Fruit fly (Drosophila melanogaster) whole organism, embryonic: ENCODE measurements around the gene ATPsyngamma.

Experiments used
- CG10147 ChIP-seq: fragments of 200-800 bp; sonication (Bioruptor generic); optimal IDR thresholded peaks from 2 replicates; lab custom pipeline; 2019; ENCODE audit warnings: missing biosample characterization, mild to moderate bottlenecking, missing genetic modification characterization, moderate library complexity
- CG11247 ChIP-seq: fragments of 200-800 bp; sonication (Bioruptor generic); IDR thresholded peaks from 2 replicates; pipeline ENCODE4 v1.3.6; 2022; ENCODE audit warnings: missing biosample characterization, missing genetic modification characterization
- CG11456 ChIP-seq: fragments of 200-800 bp; sonication (Bioruptor generic); IDR thresholded peaks from 3 replicates; pipeline ENCODE4 v1.3.6; 2022; ENCODE audit warnings: missing biosample characterization, missing genetic modification characterization
- CG12071 ChIP-seq: fragments of 200-800 bp; sonication (Bioruptor generic); optimal IDR thresholded peaks from 3 replicates; lab custom pipeline; 2018; ENCODE audit warnings: missing biosample characterization, mild to moderate bottlenecking, missing genetic modification characterization
- CG13287 ChIP-seq: fragments of 200-800 bp; sonication (Bioruptor generic); IDR thresholded peaks from 2 replicates; pipeline ENCODE4 v1.3.6; 2022; ENCODE audit warnings: missing biosample characterization, missing genetic modification characterization; ENCODE audit not compliant: partially characterized antibody
- CG14667 ChIP-seq: fragments of 200-800 bp; sonication (Bioruptor generic); IDR thresholded peaks from 2 replicates; pipeline ENCODE4 v1.3.6; 2022; ENCODE audit warnings: missing biosample characterization, missing genetic modification characterization
- CG15011 ChIP-seq: fragments of 200-800 bp; sonication (Bioruptor generic); optimal IDR thresholded peaks from 3 replicates; lab custom pipeline; 2018; ENCODE audit warnings: missing biosample characterization, mild to moderate bottlenecking, missing genetic modification characterization
- CG15514 ChIP-seq: fragments of 200-800 bp; sonication (Bioruptor generic); optimal IDR thresholded peaks from 3 replicates; lab custom pipeline; 2017; ENCODE audit warnings: missing biosample characterization, missing genetic modification characterization, mild to moderate bottlenecking, moderate library complexity, missing genetic modification reagents
- CG17328 ChIP-seq: fragments of 200-800 bp; sonication (Bioruptor generic); IDR thresholded peaks from 2 replicates; pipeline ENCODE4 v1.3.6; 2022; ENCODE audit warnings: missing biosample characterization, missing genetic modification characterization
- CG17385 ChIP-seq: fragments of 200-800 bp; sonication (Bioruptor generic); optimal IDR thresholded peaks from 3 replicates; lab custom pipeline; 2018; ENCODE audit warnings: missing biosample characterization, mild to moderate bottlenecking, missing genetic modification characterization
- CG18262 ChIP-seq: fragments of 200-800 bp; optimal IDR thresholded peaks from 3 replicates; lab custom pipeline; 2019; ENCODE audit warnings: missing biosample characterization, mild to moderate bottlenecking, missing genetic modification characterization, moderate library complexity
- CG2678 ChIP-seq: fragments of 200-800 bp; sonication (Bioruptor generic); optimal IDR thresholded peaks from 3 replicates; lab custom pipeline; 2019; ENCODE audit warnings: missing biosample characterization, mild to moderate bottlenecking, missing genetic modification characterization, moderate library complexity
- CG3065 ChIP-seq: fragments of 200-800 bp; sonication (Bioruptor generic); optimal IDR thresholded peaks from 2 replicates; lab custom pipeline; 2016; ENCODE audit warnings: missing biosample characterization, missing genetic modification characterization
- CG34224 ChIP-seq: fragments of 200-800 bp; sonication (Bioruptor generic); IDR thresholded peaks from 3 replicates; pipeline ENCODE4 v1.3.6; 2022; ENCODE audit warnings: missing biosample characterization, missing genetic modification characterization; ENCODE audit not compliant: partially characterized antibody
- CG4617 ChIP-seq: fragments of 200-800 bp; sonication (Bioruptor generic); optimal IDR thresholded peaks from 3 replicates; lab custom pipeline; 2016; ENCODE audit warnings: missing biosample characterization, missing genetic modification characterization, borderline replicate concordance
- CG4707 ChIP-seq: fragments of 200-800 bp; sonication (Bioruptor generic); optimal IDR thresholded peaks from 2 replicates; lab custom pipeline; 2018; ENCODE audit warnings: missing biosample characterization, mild to moderate bottlenecking, missing genetic modification characterization, moderate library complexity
- CG6272 ChIP-seq: fragments of 200-800 bp; sonication (Bioruptor generic); IDR thresholded peaks from 2 replicates; pipeline ENCODE4 v1.3.6; 2022; ENCODE audit warnings: missing biosample characterization, missing genetic modification characterization
- CG6791 ChIP-seq: fragments of 200-800 bp; sonication (Bioruptor generic); IDR thresholded peaks from 3 replicates; pipeline ENCODE4 v1.3.6; 2022; ENCODE audit warnings: missing biosample characterization, missing genetic modification characterization; ENCODE audit not compliant: partially characterized antibody
- CG8944 ChIP-seq: fragments of 200-800 bp; sonication (Bioruptor generic); optimal IDR thresholded peaks from 3 replicates; lab custom pipeline; 2016; ENCODE audit warnings: missing biosample characterization, missing genetic modification characterization
- CG9609 ChIP-seq: fragments of 200-800 bp; sonication (Bioruptor generic); optimal IDR thresholded peaks from 3 replicates; lab custom pipeline; 2016; ENCODE audit warnings: missing biosample characterization, missing genetic modification characterization
- CG9727 ChIP-seq: fragments of 200-800 bp; sonication (Bioruptor generic); optimal IDR thresholded peaks from 3 replicates; lab custom pipeline; 2017; ENCODE audit warnings: missing biosample characterization, mild to moderate bottlenecking, missing genetic modification characterization
- CHES-1-like ChIP-seq: fragments of 200-800 bp; sonication (Bioruptor generic); optimal IDR thresholded peaks from 2 replicates; lab custom pipeline; 2016; ENCODE audit warnings: missing biosample characterization, missing genetic modification characterization
- Dip2 ChIP-seq: fragments of 200-800 bp; sonication (Bioruptor generic); IDR thresholded peaks from 2 replicates; pipeline ENCODE4 v1.3.6; 2022; ENCODE audit warnings: missing biosample characterization, missing genetic modification characterization
- Doc3 ChIP-seq: fragments of 200-800 bp; sonication (Bioruptor generic); IDR thresholded peaks from 3 replicates; pipeline ENCODE4 v1.3.6; 2022; ENCODE audit warnings: missing biosample characterization, missing genetic modification characterization; ENCODE audit not compliant: partially characterized antibody
- Eip74EF ChIP-seq, 2 experiments: fragments of 200-800 bp in 1 of 2; fragments of >200 bp in 1 of 2; sonication (Bioruptor generic) in 1 of 2; optimal IDR thresholded peaks; 2 replicates each; lab custom pipeline; 2017 to 2019; ENCODE audit warnings: missing biosample characterization in 2 of 2, missing genetic modification characterization in 2 of 2, mild to moderate bottlenecking in 1 of 2, moderate library complexity in 1 of 2
- Ets97D ChIP-seq: fragments of 200-800 bp; sonication (Bioruptor generic); optimal IDR thresholded peaks from 3 replicates; lab custom pipeline; 2016; ENCODE audit warnings: missing biosample characterization, missing genetic modification characterization
- Lhr ChIP-seq: fragments of 200-800 bp; sonication (Bioruptor generic); optimal IDR thresholded peaks from 3 replicates; lab custom pipeline; 2017; ENCODE audit warnings: mild to moderate bottlenecking, missing biosample characterization, missing genetic modification reagents, missing genetic modification characterization
- MESR4 ChIP-seq: fragments of 200-800 bp; sonication (Bioruptor generic); optimal IDR thresholded peaks from 2 replicates; lab custom pipeline; 2018; ENCODE audit warnings: missing biosample characterization, mild to moderate bottlenecking, missing genetic modification characterization, moderate library complexity
- Spps ChIP-seq: fragments of 200-800 bp; sonication (Bioruptor generic); optimal IDR thresholded peaks from 2 replicates; lab custom pipeline; 2018; ENCODE audit warnings: missing biosample characterization, mild to moderate bottlenecking, missing genetic modification characterization
- Sry-β ChIP-seq: fragments of 200-800 bp; sonication (Bioruptor generic); optimal IDR thresholded peaks from 2 replicates; lab custom pipeline; 2018; ENCODE audit warnings: missing biosample characterization, mild to moderate bottlenecking, missing genetic modification characterization, moderate library complexity
- TFAM ChIP-seq: fragments of 200-800 bp; sonication (Bioruptor generic); optimal IDR thresholded peaks from 2 replicates; lab custom pipeline; 2017; ENCODE audit warnings: missing biosample characterization, missing genetic modification characterization, inconsistent platforms
- al ChIP-seq: fragments of 200-800 bp; sonication (Bioruptor generic); IDR thresholded peaks from 2 replicates; pipeline ENCODE4 v1.3.6; 2022; ENCODE audit warnings: missing biosample characterization, missing genetic modification characterization
- caup ChIP-seq: fragments of 200-800 bp; sonication (Bioruptor generic); optimal IDR thresholded peaks from 3 replicates; lab custom pipeline; 2017; ENCODE audit warnings: missing biosample characterization, mild to moderate bottlenecking, missing genetic modification characterization, moderate library complexity; ENCODE audit not compliant: severe bottlenecking
- corto ChIP-seq: fragments of 200-800 bp; sonication (Bioruptor generic); optimal IDR thresholded peaks from 2 replicates; lab custom pipeline; 2016; ENCODE audit warnings: missing biosample characterization, mild to moderate bottlenecking, missing genetic modification characterization, moderate library complexity
- crol ChIP-seq: fragments of 200-800 bp; sonication (Bioruptor generic); IDR thresholded peaks from 2 replicates; pipeline ENCODE4 v1.3.6; 2022; ENCODE audit warnings: missing biosample characterization, missing genetic modification characterization
- dpn ChIP-seq, 2 experiments: fragments of 200-800 bp; sonication (Bioruptor generic); optimal IDR thresholded peaks; 3 replicates each; lab custom pipeline; 2016; ENCODE audit warnings: missing biosample characterization in 2 of 2, missing genetic modification characterization in 2 of 2
- en ChIP-seq: fragments of 200-800 bp; sonication (Bioruptor generic); optimal IDR thresholded peaks from 2 replicates; lab custom pipeline; 2016; ENCODE audit warnings: missing biosample characterization, missing genetic modification characterization
- eve ChIP-seq, 2 experiments: fragments of >200 bp; optimal IDR thresholded peaks; 2 replicates each; lab custom pipeline; 2017; ENCODE audit warnings: missing biosample characterization in 2 of 2, missing genetic modification characterization in 2 of 2
- gsb-n ChIP-seq: fragments of 200-800 bp; sonication (Bioruptor generic); optimal IDR thresholded peaks from 3 replicates; lab custom pipeline; 2018; ENCODE audit warnings: missing biosample characterization, mild to moderate bottlenecking, missing genetic modification characterization
- ken ChIP-seq: fragments of 200-800 bp; sonication (Bioruptor generic); IDR thresholded peaks from 3 replicates; pipeline ENCODE4 v1.3.6; 2022; ENCODE audit warnings: missing biosample characterization, missing genetic modification characterization
- klu ChIP-seq: fragments of 200-800 bp; sonication (Bioruptor generic); IDR thresholded peaks from 2 replicates; pipeline ENCODE4 v1.3.6; 2022; ENCODE audit warnings: missing biosample characterization, missing genetic modification characterization
- ranshi ChIP-seq: fragments of 200-800 bp; sonication (Bioruptor generic); IDR thresholded peaks from 2 replicates; pipeline ENCODE4 v1.3.6; 2022; ENCODE audit warnings: missing biosample characterization, missing genetic modification characterization
- sc ChIP-seq, 3 experiments: fragments of >200 bp in 2 of 3; fragments of 200-800 bp in 1 of 3; sonication (Bioruptor generic) in 1 of 3; optimal IDR thresholded peaks; 2 replicates in 2 of 3; 3 replicates in 1 of 3; lab custom pipeline; 2017; ENCODE audit warnings: mild to moderate bottlenecking in 1 of 3, missing biosample characterization in 1 of 3, missing genetic modification characterization in 1 of 3, missing genetic modification reagents in 1 of 3
- seq ChIP-seq: fragments of 200-800 bp; sonication (Bioruptor generic); IDR thresholded peaks from 2 replicates; pipeline ENCODE4 v1.3.6; 2022; ENCODE audit warnings: missing biosample characterization, missing genetic modification characterization
- trem ChIP-seq: fragments of 200-800 bp; optimal IDR thresholded peaks from 3 replicates; lab custom pipeline; 2019; ENCODE audit warnings: missing biosample characterization, mild to moderate bottlenecking, missing genetic modification characterization, moderate library complexity
- tx ChIP-seq: fragments of 200-800 bp; sonication (Bioruptor generic); optimal IDR thresholded peaks from 2 replicates; lab custom pipeline; 2016; ENCODE audit warnings: missing biosample characterization, missing genetic modification characterization
- unpg ChIP-seq: fragments of 200-800 bp; sonication (Bioruptor generic); optimal IDR thresholded peaks from 3 replicates; lab custom pipeline; 2018; ENCODE audit warnings: missing biosample characterization, mild to moderate bottlenecking, missing genetic modification characterization, moderate library complexity
- vnd ChIP-seq: fragments of 200-800 bp; sonication (Bioruptor generic); IDR thresholded peaks from 3 replicates; pipeline ENCODE4 v1.3.6; 2022; ENCODE audit warnings: missing biosample characterization, missing genetic modification characterization; ENCODE audit not compliant: partially characterized antibody
- zen2 ChIP-seq: fragments of 200-800 bp; sonication (Bioruptor generic); IDR thresholded peaks from 3 replicates; pipeline ENCODE4 v1.3.6; 2022; ENCODE audit warnings: missing biosample characterization, missing genetic modification characterization; ENCODE audit not compliant: partially characterized antibody

ATPsyngamma gene

dm6 chr3R:29723048-29723656, 25.8 kb downstream of the ATPsyngamma start, which contains the start of gene Pcd (continued):
- TF ChIP-seq unpg, result no peak
- TF ChIP-seq CG2678 (tag; lab: Kevin White, UChicago), result no peak
- TF ChIP-seq trem (tag; lab: Kevin White, UChicago), result peak; percentile 99
- TF ChIP-seq ken (GFP tag; lab: Robert Waterston, UW), result no peak
- TF ChIP-seq Ets97D, result no peak
- TF ChIP-seq crol (GFP tag; lab: Robert Waterston, UW), result peak; percentile 91
- no peak for TF ChIP-seq zen2 (GFP tag; lab: Robert Waterston, UW)
- peak; percentile 77 for TF ChIP-seq CG15514 (GFP tag; lab: Kevin White, UChicago)
- TF ChIP-seq CG13287 (GFP tag; lab: Robert Waterston, UW), result peak; percentile 64
- TF ChIP-seq en (GFP tag; lab: Kevin White, UChicago), result no peak
- TF ChIP-seq tx (GFP tag; lab: Kevin White, UChicago), result no peak
- no peak for TF ChIP-seq TFAM (GFP tag; lab: Kevin White, UChicago)
- TF ChIP-seq al, result no peak
- TF ChIP-seq CG4617, result peak; percentile 5
- no peak for TF ChIP-seq Dip2 (GFP tag; lab: Robert Waterston, UW)
- TF ChIP-seq seq (GFP tag; lab: Robert Waterston, UW), result no peak
- TF ChIP-seq CG6791 (GFP tag; lab: Robert Waterston, UW), result no peak
- peak; percentile 49; the same call in 1 of the 3 replicates for TF ChIP-seq CG34224
- no peak for TF ChIP-seq Spps (tag; lab: Kevin White, UChicago)
- no peak for TF ChIP-seq eve (GFP tag; optimal IDR thresholded peaks at IDR 0.05; lab: Kevin White, UChicago)
- no peak for TF ChIP-seq CG12071 (GFP tag; lab: Kevin White, UChicago)
- no peak for TF ChIP-seq CG15011 (GFP tag; lab: Kevin White, UChicago)
- no peak for TF ChIP-seq CG9609 (GFP tag; lab: Kevin White, UChicago)
- TF ChIP-seq corto (GFP tag; lab: Kevin White, UChicago), result no peak
- TF ChIP-seq dpn (GFP tag; optimal IDR thresholded peaks at IDR 0.05; lab: Kevin White, UChicago), result no peak
- TF ChIP-seq Sry-β (GFP tag; lab: Kevin White, UChicago), result no peak
- TF ChIP-seq CG14667 (GFP tag; lab: Robert Waterston, UW), result no peak
- TF ChIP-seq CG11456 (GFP tag; lab: Robert Waterston, UW), result no peak
- no peak for TF ChIP-seq Eip74EF (GFP tag; optimal IDR thresholded peaks at IDR 0.05; lab: Kevin White, UChicago)
- TF ChIP-seq sc (optimal IDR thresholded peaks at IDR 0.05; lab: Kevin White, UChicago), result no peak
- TF ChIP-seq sc (GFP tag; optimal IDR thresholded peaks at IDR 0.05; lab: Kevin White, UChicago), result no peak
- no peak for TF ChIP-seq caup
- peak; percentile 56 for TF ChIP-seq MESR4 (GFP tag; lab: Kevin White, UChicago)
- no peak for TF ChIP-seq Doc3 (GFP tag; lab: Robert Waterston, UW)
- no peak for TF ChIP-seq CG8944 (GFP tag; lab: Kevin White, UChicago)
- TF ChIP-seq CG6272, result no peak
- no peak for TF ChIP-seq CG9727 (GFP tag; lab: Kevin White, UChicago)
- no peak for TF ChIP-seq CHES-1-like (GFP tag; lab: Kevin White, UChicago)
- TF ChIP-seq gsb-n (tag; lab: Kevin White, UChicago), result no peak
- no peak for TF ChIP-seq CG10147
- no peak for TF ChIP-seq vnd (GFP tag; lab: Robert Waterston, UW)
- no peak for TF ChIP-seq CG4707 (GFP tag; lab: Kevin White, UChicago)
- TF ChIP-seq ranshi (GFP tag; lab: Robert Waterston, UW), result no peak
- TF ChIP-seq CG18262 (tag; lab: Kevin White, UChicago), result no peak
- TF ChIP-seq klu (GFP tag; lab: Robert Waterston, UW), result no peak
- no peak for TF ChIP-seq CG17385
- no peak for TF ChIP-seq CG11247 (GFP tag; lab: Robert Waterston, UW)
- 0 out of 2 replicates have a peak, but pooled peaks have one; percentile 27 for TF ChIP-seq CG17328 (GFP tag; lab: Robert Waterston, UW)
- no peak for TF ChIP-seq Lhr
- no peak for TF ChIP-seq CG3065 (GFP tag; lab: Kevin White, UChicago)
